Worm (Caenorhabditis elegans) whole organism, L3 larva: ENCODE data around the gene str-15.

Source experiments
- ZK546.5 ChIP-seq: sonication (generic microtip); optimal IDR thresholded peaks from 2 replicates; lab custom pipeline; 2017; ENCODE audit warnings: missing biosample characterization, missing genetic modification characterization
- aly-2 ChIP-seq: fragments of 150-350 bp; optimal IDR thresholded peaks from 2 replicates; lab custom pipeline; 2014; ENCODE audit warnings: missing biosample characterization, missing genetic modification characterization
- ama-1 ChIP-seq: fragments of 150-350 bp; optimal IDR thresholded peaks from 2 replicates; lab custom pipeline; 2018
- ceh-16 ChIP-seq: sonication (generic microtip); optimal IDR thresholded peaks from 2 replicates; lab custom pipeline; 2017; ENCODE audit warnings: missing biosample characterization, missing genetic modification characterization
- ceh-9 ChIP-seq: sonication (generic microtip); optimal IDR thresholded peaks from 2 replicates; lab custom pipeline; 2018; ENCODE audit warnings: missing biosample characterization, missing genetic modification characterization
- daf-12 ChIP-seq: fragments of 150-350 bp; optimal IDR thresholded peaks from 2 replicates; lab custom pipeline; 2014; ENCODE audit warnings: missing biosample characterization, missing genetic modification reagents, missing genetic modification characterization
- elt-2 ChIP-seq: sonication (generic microtip); optimal IDR thresholded peaks from 2 replicates; lab custom pipeline; 2016; ENCODE audit warnings: missing genetic modification reagents, mild to moderate bottlenecking, missing genetic modification characterization, missing compliant biosample characterization
- elt-3 ChIP-seq, 3 experiments: fragments of 150-350 bp in 1 of 3; sonication (generic microtip) in 2 of 3; optimal IDR thresholded peaks; 2 replicates in 2 of 3; 4 replicates in 1 of 3; lab custom pipeline; 2014 to 2017; ENCODE audit warnings: missing biosample characterization in 3 of 3, missing genetic modification characterization in 3 of 3
- eor-1 ChIP-seq, 2 experiments: fragments of 150-350 bp; optimal IDR thresholded peaks; 2 replicates each; lab custom pipeline; 2014 to 2018; ENCODE audit warnings: missing biosample characterization in 2 of 2, missing genetic modification characterization in 2 of 2
- fkh-10 ChIP-seq: sonication (generic microtip); optimal IDR thresholded peaks from 2 replicates; lab custom pipeline; 2017; ENCODE audit warnings: missing biosample characterization, missing genetic modification reagents, missing genetic modification characterization
- fkh-2 ChIP-seq: fragments of 150-350 bp; optimal IDR thresholded peaks from 2 replicates; lab custom pipeline; 2014; ENCODE audit warnings: missing biosample characterization, missing genetic modification reagents, missing genetic modification characterization
- fos-1 ChIP-seq: fragments of 150-350 bp; optimal IDR thresholded peaks from 2 replicates; lab custom pipeline; 2014; ENCODE audit warnings: missing biosample characterization, missing genetic modification characterization
- hmg-11 ChIP-seq: sonication (generic microtip); optimal IDR thresholded peaks from 2 replicates; lab custom pipeline; 2016; ENCODE audit warnings: missing genetic modification characterization, missing compliant biosample characterization
- jun-1 ChIP-seq: fragments of 150-350 bp; optimal IDR thresholded peaks from 2 replicates; lab custom pipeline; 2014; ENCODE audit warnings: missing biosample characterization, missing genetic modification reagents, missing genetic modification characterization
- lin-39 ChIP-seq: fragments of 150-350 bp; optimal IDR thresholded peaks from 2 replicates; lab custom pipeline; 2018; ENCODE audit warnings: missing biosample characterization, missing genetic modification reagents, missing genetic modification characterization
- lsy-12 ChIP-seq: sonication (generic microtip); optimal IDR thresholded peaks from 2 replicates; lab custom pipeline; 2016; ENCODE audit warnings: mild to moderate bottlenecking, missing genetic modification characterization, missing compliant biosample characterization
- mdl-1 ChIP-seq: fragments of 150-350 bp; optimal IDR thresholded peaks from 2 replicates; lab custom pipeline; 2014; ENCODE audit warnings: missing biosample characterization, missing genetic modification characterization
- mml-1 ChIP-seq: fragments of 150-350 bp; sonication (generic microtip); optimal IDR thresholded peaks from 3 replicates; lab custom pipeline; 2014; ENCODE audit warnings: missing biosample characterization, missing genetic modification characterization
- nfya-1 ChIP-seq: sonication (generic microtip); optimal IDR thresholded peaks from 2 replicates; lab custom pipeline; 2017; ENCODE audit warnings: missing genetic modification characterization, mild to moderate bottlenecking, missing compliant biosample characterization, antibody characterized with exemption, moderate library complexity; ENCODE audit not compliant: insufficient read depth
- nhr-11 ChIP-seq: fragments of 150-350 bp; optimal IDR thresholded peaks from 2 replicates; lab custom pipeline; 2014; ENCODE audit warnings: missing biosample characterization, missing genetic modification characterization
- nhr-12 ChIP-seq: fragments of 150-350 bp; optimal IDR thresholded peaks from 2 replicates; lab custom pipeline; 2014; ENCODE audit warnings: missing biosample characterization, missing genetic modification characterization
- nhr-25 ChIP-seq: sonication (generic microtip); optimal IDR thresholded peaks from 2 replicates; lab custom pipeline; 2017; ENCODE audit warnings: missing biosample characterization, missing genetic modification characterization
- nhr-28 ChIP-seq: fragments of 150-350 bp; optimal IDR thresholded peaks from 2 replicates; lab custom pipeline; 2014; ENCODE audit warnings: missing biosample characterization, missing genetic modification characterization
- nhr-43 ChIP-seq: sonication (generic microtip); optimal IDR thresholded peaks from 2 replicates; lab custom pipeline; 2016; ENCODE audit warnings: mild to moderate bottlenecking, missing genetic modification characterization, missing compliant biosample characterization; ENCODE audit not compliant: poor library complexity, severe bottlenecking
- nhr-67 ChIP-seq: fragments of 150-350 bp; optimal IDR thresholded peaks from 2 replicates; lab custom pipeline; 2014; ENCODE audit warnings: missing biosample characterization, missing genetic modification characterization
- nhr-77 ChIP-seq: fragments of 150-350 bp; optimal IDR thresholded peaks from 2 replicates; lab custom pipeline; 2014; ENCODE audit warnings: missing biosample characterization, missing genetic modification characterization
- pha-4 ChIP-seq: fragments of 150-350 bp; optimal IDR thresholded peaks from 2 replicates; lab custom pipeline; 2014; ENCODE audit warnings: missing biosample characterization, missing genetic modification reagents, missing genetic modification characterization
- sea-2 ChIP-seq: fragments of 150-350 bp; sonication (generic microtip); optimal IDR thresholded peaks from 4 replicates; lab custom pipeline; 2014; ENCODE audit warnings: missing biosample characterization, missing genetic modification reagents, missing genetic modification characterization
- snpc-4 ChIP-seq: fragments of 150-350 bp; optimal IDR thresholded peaks from 2 replicates; lab custom pipeline; 2014; ENCODE audit warnings: missing biosample characterization, missing genetic modification characterization
- tbx-2 ChIP-seq: sonication (generic microtip); optimal IDR thresholded peaks from 2 replicates; lab custom pipeline; 2016; ENCODE audit warnings: mild to moderate bottlenecking, missing genetic modification characterization, missing compliant biosample characterization
- unc-62 ChIP-seq: fragments of 150-350 bp; sonication (generic microtip); optimal IDR thresholded peaks from 4 replicates; lab custom pipeline; 2014; ENCODE audit warnings: missing biosample characterization, missing genetic modification reagents, missing genetic modification characterization
- zag-1 ChIP-seq: fragments of 150-350 bp; optimal IDR thresholded peaks from 2 replicates; lab custom pipeline; 2014; ENCODE audit warnings: missing biosample characterization, missing genetic modification characterization
- ztf-4 ChIP-seq: fragments of 150-350 bp; optimal IDR thresholded peaks from 2 replicates; lab custom pipeline; 2014; ENCODE audit warnings: missing biosample characterization, missing genetic modification characterization

Gene str-15

ce11 chrV:16488172-16488571 is 29.6 kb upstream of the str-15 start, which contains the start of gene sqst-4:
TSS of gene sqst-4 (plus strand) at chrV:16488472.
- TF ChIP-seq fkh-2 = no peak
- no peak for TF ChIP-seq sea-2 (GFP tag; lab: Kevin White, UChicago)
- no peak for TF ChIP-seq mdl-1 (tag; lab: Kevin White, UChicago)
- no peak for TF ChIP-seq tbx-2 (tag; lab: Kevin White, UChicago)
- TF ChIP-seq elt-2 (tag; lab: Kevin White, UChicago) = no peak
- TF ChIP-seq fkh-10 = no peak

ce11 chrV:16487474-16487873 is 28.9 kb upstream of the str-15 start, which contains the start of gene Y32B12A.5:
TSS of gene Y32B12A.5 (minus strand) at chrV:16487574.
- TF ChIP-seq elt-2 (tag; lab: Kevin White, UChicago) (peak; percentile 10), ceh-16 (no peak)

- TF ChIP-seq lin-39 (tag; lab: Kevin White, UChicago) = no peak
- TF ChIP-seq hmg-11 (tag; lab: Kevin White, UChicago) = no peak
- no peak for TF ChIP-seq sea-2 (GFP tag; lab: Kevin White, UChicago)
- TF ChIP-seq zag-1 (tag; lab: Kevin White, UChicago) = no peak
- no peak for TF ChIP-seq nfya-1 (tag; lab: Kevin White, UChicago)
- TF ChIP-seq nhr-77 (tag; lab: Kevin White, UChicago) = no peak
- TF ChIP-seq fkh-10 = no peak
- no peak for TF ChIP-seq nhr-43 (tag; lab: Kevin White, UChicago)
- TF ChIP-seq snpc-4 (tag; lab: Kevin White, UChicago) = no peak
- TF ChIP-seq fos-1 (tag; lab: Kevin White, UChicago) = no peak
- TF ChIP-seq eor-1 (tag; optimal IDR thresholded peaks at IDR 0.05; lab: Kevin White, UChicago) = no peak
- no peak for TF ChIP-seq ztf-4 (tag; lab: Kevin White, UChicago)
- TF ChIP-seq elt-3 (tag; optimal IDR thresholded peaks at IDR 0.05; lab: Kevin White, UChicago) = no peak
- TF ChIP-seq ceh-9 = no peak
- no peak for TF ChIP-seq mml-1 (tag; lab: Kevin White, UChicago)
- TF ChIP-seq nhr-67 (tag; lab: Kevin White, UChicago) = no peak
- no peak for TF ChIP-seq nhr-11 (tag; lab: Kevin White, UChicago)
- TF ChIP-seq unc-62 (GFP tag; lab: Kevin White, UChicago) = no peak
- TF ChIP-seq ama-1 (lab: Kevin White, UChicago) = no peak
These were observed 25.1 kb upstream of the str-15 start, which contains the start of gene srh-139 for ce11 chrV:16483681-16484080. TSS of gene srh-139 (plus strand) at chrV:16483981.

- TF ChIP-seq fkh-10 (no peak), lsy-12 (tag; lab: Kevin White, UChicago) (no peak), ztf-4 (tag; lab: Kevin White, UChicago) (no peak), nhr-12 (tag; lab: Kevin White, UChicago) (no peak), jun-1 (tag; lab: Kevin White, UChicago) (no peak), aly-2 (no peak), ZK546.5 (tag; lab: Kevin White, UChicago) (no peak), elt-3 (tag; optimal IDR thresholded peaks at IDR 0.05; lab: Kevin White, UChicago) (no peak)
These were observed 24.4 kb upstream of the str-15 start, which contains the start of gene F57E7.2 for ce11 chrV:16483044-16483443. TSS of gene F57E7.2 (minus strand) at chrV:16483144.

- TF ChIP-seq nhr-28 (tag; lab: Kevin White, UChicago) = no peak
- TF ChIP-seq tbx-2 (tag; lab: Kevin White, UChicago) = no peak
- TF ChIP-seq nhr-25 (tag; lab: Kevin White, UChicago) = no peak
- no peak for TF ChIP-seq aly-2
- TF ChIP-seq pha-4 (tag; lab: Kevin White, UChicago) = no peak
- TF ChIP-seq nhr-67 (tag; lab: Kevin White, UChicago) = no peak
- no peak for TF ChIP-seq hmg-11 (tag; lab: Kevin White, UChicago)
- TF ChIP-seq nhr-77 (tag; lab: Kevin White, UChicago) = no peak
- TF ChIP-seq eor-1 (tag; optimal IDR thresholded peaks at IDR 0.05; lab: Kevin White, UChicago) = no peak
- no peak for TF ChIP-seq nfya-1 (tag; lab: Kevin White, UChicago)
- no peak for TF ChIP-seq mml-1 (tag; lab: Kevin White, UChicago)
- no peak for TF ChIP-seq daf-12 (tag; lab: Kevin White, UChicago)
- TF ChIP-seq, all 47 proteins: peak for 0
These were observed 22.5 kb upstream of the str-15 start, which contains the start of the genes F57E7.4 and spig-6 for ce11 chrV:16480919-16481630. TSS of gene F57E7.4 (minus strand) at chrV:16481019. TSS of gene spig-6 (plus strand) at chrV:16481580.
